Fruit fly (Drosophila melanogaster) whole organism, embryonic: ENCODE data around the gene Psa.

Experiments
- Asciz ChIP-seq: fragments of 200-800 bp; sonication (Bioruptor generic); optimal IDR thresholded peaks from 2 replicates; lab custom pipeline; 2017; ENCODE audit warnings: missing biosample characterization, mild to moderate bottlenecking, missing genetic modification characterization, missing genetic modification reagents
- C15 ChIP-seq: fragments of 200-800 bp; sonication (Bioruptor generic); IDR thresholded peaks from 3 replicates; pipeline ENCODE4 v1.3.6; 2022; ENCODE audit warnings: missing biosample characterization, missing genetic modification characterization
- CG10147 ChIP-seq: fragments of 200-800 bp; sonication (Bioruptor generic); optimal IDR thresholded peaks from 2 replicates; lab custom pipeline; 2019; ENCODE audit warnings: missing biosample characterization, mild to moderate bottlenecking, missing genetic modification characterization, moderate library complexity
- CG10462 ChIP-seq: fragments of 200-800 bp; sonication (Bioruptor generic); optimal IDR thresholded peaks from 2 replicates; lab custom pipeline; 2016; ENCODE audit warnings: missing biosample characterization, missing genetic modification characterization
- CG12391 ChIP-seq: fragments of 200-800 bp; sonication (Bioruptor generic); optimal IDR thresholded peaks from 3 replicates; lab custom pipeline; 2018; ENCODE audit warnings: missing biosample characterization, mild to moderate bottlenecking, missing genetic modification characterization, moderate library complexity
- CG13775 ChIP-seq: fragments of 200-800 bp; sonication (Bioruptor generic); optimal IDR thresholded peaks from 3 replicates; lab custom pipeline; 2017; ENCODE audit warnings: missing biosample characterization, mild to moderate bottlenecking, missing genetic modification characterization
- CG14014 ChIP-seq: fragments of 200-800 bp; sonication (Bioruptor generic); IDR thresholded peaks from 2 replicates; pipeline ENCODE4 v1.3.6; 2022; ENCODE audit warnings: missing biosample characterization, missing genetic modification characterization
- CG15011 ChIP-seq: fragments of 200-800 bp; sonication (Bioruptor generic); optimal IDR thresholded peaks from 3 replicates; lab custom pipeline; 2018; ENCODE audit warnings: missing biosample characterization, mild to moderate bottlenecking, missing genetic modification characterization
- CG16813 ChIP-seq: fragments of 200-800 bp; sonication (Bioruptor generic); IDR thresholded peaks from 3 replicates; pipeline ENCODE4 v1.3.6; 2022; ENCODE audit warnings: missing biosample characterization, missing genetic modification characterization; ENCODE audit not compliant: partially characterized antibody
- CG17385 ChIP-seq: fragments of 200-800 bp; sonication (Bioruptor generic); optimal IDR thresholded peaks from 3 replicates; lab custom pipeline; 2018; ENCODE audit warnings: missing biosample characterization, mild to moderate bottlenecking, missing genetic modification characterization
- CG18262 ChIP-seq: fragments of 200-800 bp; optimal IDR thresholded peaks from 3 replicates; lab custom pipeline; 2019; ENCODE audit warnings: missing biosample characterization, mild to moderate bottlenecking, missing genetic modification characterization, moderate library complexity
- CG2199 ChIP-seq: fragments of 200-800 bp; sonication (Bioruptor generic); IDR thresholded peaks from 3 replicates; pipeline ENCODE4 v1.3.6; 2022; ENCODE audit warnings: missing biosample characterization, missing genetic modification characterization
- CG31441 ChIP-seq: fragments of 200-800 bp; sonication (Bioruptor generic); IDR thresholded peaks from 2 replicates; pipeline ENCODE4 v1.3.6; 2022; ENCODE audit warnings: missing biosample characterization, missing genetic modification characterization
- CG33213 ChIP-seq: fragments of 200-800 bp; sonication (Bioruptor generic); optimal IDR thresholded peaks from 3 replicates; lab custom pipeline; 2016; ENCODE audit warnings: missing biosample characterization, missing genetic modification characterization
- CG34224 ChIP-seq: fragments of 200-800 bp; sonication (Bioruptor generic); IDR thresholded peaks from 3 replicates; pipeline ENCODE4 v1.3.6; 2022; ENCODE audit warnings: missing biosample characterization, missing genetic modification characterization; ENCODE audit not compliant: partially characterized antibody
- CG4404 ChIP-seq: fragments of 200-800 bp; sonication (Bioruptor generic); IDR thresholded peaks from 2 replicates; pipeline ENCODE4 v1.3.6; 2022; ENCODE audit warnings: missing biosample characterization, missing genetic modification characterization
- CG5180 ChIP-seq: fragments of 200-800 bp; sonication (Bioruptor generic); optimal IDR thresholded peaks from 3 replicates; lab custom pipeline; 2017; ENCODE audit warnings: missing biosample characterization, missing genetic modification characterization, mild to moderate bottlenecking, moderate library complexity, missing genetic modification reagents
- CG6254 ChIP-seq: fragments of 200-800 bp; sonication (Bioruptor generic); optimal IDR thresholded peaks from 3 replicates; lab custom pipeline; 2017; ENCODE audit warnings: mild to moderate bottlenecking, missing biosample characterization, missing genetic modification reagents, missing genetic modification characterization
- CG7987 ChIP-seq: fragments of 200-800 bp; sonication (Bioruptor generic); optimal IDR thresholded peaks from 2 replicates; lab custom pipeline; 2018; ENCODE audit warnings: missing biosample characterization, mild to moderate bottlenecking, missing genetic modification characterization, moderate library complexity
- CG8281 ChIP-seq: fragments of 200-800 bp; sonication (Bioruptor generic); optimal IDR thresholded peaks from 2 replicates; lab custom pipeline; 2018; ENCODE audit warnings: missing biosample characterization, mild to moderate bottlenecking, missing genetic modification characterization, moderate library complexity
- CG8290 ChIP-seq, 3 experiments: fragments of 200-800 bp; sonication (Bioruptor generic); optimal IDR thresholded peaks; 2 replicates each; lab custom pipeline; 2016 to 2019; ENCODE audit warnings: missing biosample characterization in 3 of 3, missing genetic modification characterization in 3 of 3, mild to moderate bottlenecking in 2 of 3, moderate library complexity in 1 of 3
- CG8388 ChIP-seq: fragments of 200-800 bp; sonication (Bioruptor generic); optimal IDR thresholded peaks from 2 replicates; lab custom pipeline; 2019; ENCODE audit warnings: missing biosample characterization, mild to moderate bottlenecking, missing genetic modification characterization, moderate library complexity
- CG9609 ChIP-seq: fragments of 200-800 bp; sonication (Bioruptor generic); optimal IDR thresholded peaks from 3 replicates; lab custom pipeline; 2016; ENCODE audit warnings: missing biosample characterization, missing genetic modification characterization
- CHES-1-like ChIP-seq: fragments of 200-800 bp; sonication (Bioruptor generic); optimal IDR thresholded peaks from 2 replicates; lab custom pipeline; 2016; ENCODE audit warnings: missing biosample characterization, missing genetic modification characterization
- D ChIP-seq, 2 experiments: fragments of 200-800 bp in 1 of 2; fragments of >200 bp in 1 of 2; sonication (Bioruptor generic) in 1 of 2; optimal IDR thresholded peaks; 2 replicates in 1 of 2; 3 replicates in 1 of 2; lab custom pipeline; 2017; ENCODE audit warnings: mild to moderate bottlenecking in 1 of 2, missing biosample characterization in 1 of 2, missing genetic modification characterization in 1 of 2, missing genetic modification reagents in 1 of 2
- Ets65A ChIP-seq: fragments of 200-800 bp; sonication (Bioruptor generic); peaks from one replicate; lab custom pipeline; 2016; ENCODE audit warnings: missing biosample characterization, missing genetic modification characterization
- Gsc ChIP-seq: fragments of 200-800 bp; sonication (Bioruptor generic); IDR thresholded peaks from 2 replicates; pipeline ENCODE4 v1.3.6; 2022; ENCODE audit warnings: missing biosample characterization, missing genetic modification characterization
- HLH4C ChIP-seq: fragments of 200-800 bp; sonication (Bioruptor generic); IDR thresholded peaks from 3 replicates; pipeline ENCODE4 v1.3.6; 2022; ENCODE audit warnings: missing biosample characterization, missing genetic modification characterization; ENCODE audit not compliant: partially characterized antibody
- Hey ChIP-seq: fragments of 200-800 bp; sonication (Bioruptor generic); optimal IDR thresholded peaks from 3 replicates; lab custom pipeline; 2018; ENCODE audit warnings: missing biosample characterization, mild to moderate bottlenecking, missing genetic modification characterization
- Hmr ChIP-seq: fragments of 200-800 bp; sonication (Bioruptor generic); optimal IDR thresholded peaks from 3 replicates; lab custom pipeline; 2017; ENCODE audit warnings: mild to moderate bottlenecking, missing biosample characterization, missing genetic modification reagents, missing genetic modification characterization
- Med ChIP-seq: fragments of 200-800 bp; sonication (Bioruptor generic); peaks from one replicate; lab custom pipeline; 2016; ENCODE audit warnings: missing biosample characterization, missing genetic modification characterization, mild to moderate bottlenecking, inconsistent platforms, moderate library complexity
- Myb ChIP-seq: fragments of 200-800 bp; sonication (Bioruptor generic); optimal IDR thresholded peaks from 2 replicates; lab custom pipeline; 2016; ENCODE audit warnings: missing biosample characterization, missing genetic modification characterization
- NK7.1 ChIP-seq: fragments of 200-800 bp; sonication (Bioruptor generic); optimal IDR thresholded peaks from 3 replicates; lab custom pipeline; 2016; ENCODE audit warnings: missing biosample characterization, missing genetic modification characterization
- Sin3A ChIP-seq: fragments of >200 bp; optimal IDR thresholded peaks from 2 replicates; lab custom pipeline; 2018
- Sox102F ChIP-seq: fragments of 200-800 bp; sonication (Bioruptor generic); optimal IDR thresholded peaks from 2 replicates; lab custom pipeline; 2018; ENCODE audit warnings: missing biosample characterization, mild to moderate bottlenecking, missing genetic modification characterization, moderate library complexity
- Stat92E ChIP-seq, 3 experiments: fragments of >200 bp in 2 of 3; fragments of 200-800 bp in 1 of 3; sonication (Bioruptor generic) in 1 of 3; optimal IDR thresholded peaks; 2 replicates each; lab custom pipeline; 2017 to 2019; ENCODE audit warnings: missing biosample characterization in 3 of 3, missing genetic modification characterization in 3 of 3, mild to moderate bottlenecking in 1 of 3, moderate library complexity in 1 of 3
- amos ChIP-seq: fragments of 200-800 bp; sonication (Bioruptor generic); IDR thresholded peaks from 2 replicates; pipeline ENCODE4 v1.3.6; 2022; ENCODE audit warnings: missing biosample characterization, missing genetic modification characterization; ENCODE audit not compliant: partially characterized antibody
- bsh ChIP-seq, 2 experiments: fragments of 200-800 bp; sonication (Bioruptor generic); optimal IDR thresholded peaks; 2 replicates each; lab custom pipeline; 2017 to 2018; ENCODE audit warnings: mild to moderate bottlenecking in 2 of 2, missing biosample characterization in 2 of 2, missing genetic modification characterization in 2 of 2, moderate library complexity in 1 of 2
- fu2 ChIP-seq: fragments of 200-800 bp; sonication (Bioruptor generic); optimal IDR thresholded peaks from 2 replicates; lab custom pipeline; 2016; ENCODE audit warnings: missing biosample characterization, missing genetic modification characterization
- gsb ChIP-seq: fragments of 200-800 bp; sonication (Bioruptor generic); IDR thresholded peaks from 2 replicates; pipeline ENCODE4 v1.3.6; 2022; ENCODE audit warnings: missing biosample characterization, missing genetic modification characterization
- kni ChIP-seq: fragments of 200-800 bp; sonication (Bioruptor generic); optimal IDR thresholded peaks from 3 replicates; lab custom pipeline; 2017; ENCODE audit warnings: mild to moderate bottlenecking, missing biosample characterization, missing genetic modification reagents, missing genetic modification characterization
- lbe ChIP-seq: fragments of 200-800 bp; sonication (Bioruptor generic); optimal IDR thresholded peaks from 2 replicates; lab custom pipeline; 2016; ENCODE audit warnings: missing biosample characterization, mild to moderate bottlenecking, missing genetic modification characterization
- pho ChIP-seq: fragments of 200-800 bp; sonication (Bioruptor generic); optimal IDR thresholded peaks from 2 replicates; lab custom pipeline; 2016; ENCODE audit warnings: missing biosample characterization, missing genetic modification characterization
- pros ChIP-seq: fragments of 200-800 bp; sonication (Bioruptor generic); optimal IDR thresholded peaks from 3 replicates; lab custom pipeline; 2019; ENCODE audit warnings: missing biosample characterization, mild to moderate bottlenecking, missing genetic modification characterization, moderate library complexity
- ranshi ChIP-seq: fragments of 200-800 bp; sonication (Bioruptor generic); IDR thresholded peaks from 2 replicates; pipeline ENCODE4 v1.3.6; 2022; ENCODE audit warnings: missing biosample characterization, missing genetic modification characterization
- sna ChIP-seq: fragments of 200-800 bp; sonication (Bioruptor generic); IDR thresholded peaks from 2 replicates; pipeline ENCODE4 v1.3.6; 2022; ENCODE audit warnings: missing biosample characterization, missing genetic modification characterization; ENCODE audit not compliant: partially characterized antibody
- unpg ChIP-seq: fragments of 200-800 bp; sonication (Bioruptor generic); optimal IDR thresholded peaks from 3 replicates; lab custom pipeline; 2018; ENCODE audit warnings: missing biosample characterization, mild to moderate bottlenecking, missing genetic modification characterization, moderate library complexity

The Psa gene

DNA sequence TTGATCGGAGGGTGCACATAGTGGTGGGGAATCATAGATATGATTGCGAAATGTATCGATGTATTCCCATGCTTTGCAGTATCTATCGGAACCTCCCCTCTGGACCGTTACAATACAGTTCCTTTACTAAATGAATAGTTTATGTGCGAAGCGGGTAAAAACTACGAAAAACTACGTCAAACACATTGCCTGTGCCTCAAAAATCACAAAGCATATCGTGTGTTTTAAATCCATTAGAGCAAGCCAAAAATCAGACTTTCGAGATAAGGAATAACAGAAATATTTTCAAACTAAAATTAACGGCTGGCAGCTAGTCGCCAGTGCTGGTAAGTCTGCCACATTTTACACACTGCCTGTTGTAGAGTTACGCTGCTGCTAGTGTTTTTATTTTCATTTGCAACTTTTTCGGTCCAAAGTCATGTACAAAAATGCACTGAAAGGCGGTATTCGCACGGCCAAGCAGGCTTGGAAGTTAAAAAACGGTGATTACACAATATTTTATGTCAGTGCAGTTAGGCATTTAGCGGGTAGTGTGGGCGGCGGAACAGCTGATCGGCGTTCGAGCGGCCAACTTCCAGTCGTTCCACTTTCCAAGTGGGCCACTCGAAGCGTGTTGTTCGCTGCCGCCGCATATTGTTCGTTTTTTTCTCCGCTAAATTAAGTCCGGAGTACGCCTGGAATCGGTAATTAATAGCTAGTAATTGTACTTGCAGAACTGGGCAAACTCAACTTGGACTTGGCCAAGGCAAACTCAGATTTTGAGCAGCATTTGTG is 14.8 kb downstream of the Psa start (continued):
- TF ChIP-seq CG14014 (GFP tag; lab: Robert Waterston, UW) (peak; percentile 57; the same call in 1 of the 2 replicates), CHES-1-like (GFP tag; lab: Kevin White, UChicago) (peak; percentile 52), fu2 (GFP tag; lab: Kevin White, UChicago) (peak; percentile 70), D (optimal IDR thresholded peaks at IDR 0.05; lab: Kevin White, UChicago) (no peak), D (GFP tag; optimal IDR thresholded peaks at IDR 0.05; lab: Kevin White, UChicago) (no peak), CG10462 (peak; percentile 51), amos (GFP tag; lab: Robert Waterston, UW) (peak; percentile 83), pho (GFP tag; lab: Kevin White, UChicago) (peak; percentile 52), Myb (GFP tag; lab: Kevin White, UChicago) (peak; percentile 100), Gsc (GFP tag; lab: Robert Waterston, UW) (no peak), Stat92E (GFP tag; optimal IDR thresholded peaks at IDR 0.05; lab: Kevin White, UChicago) (no peak), Sox102F (GFP tag; lab: Kevin White, UChicago) (peak; percentile 43), CG10147 (GFP tag; lab: Kevin White, UChicago) (no peak), CG6254 (GFP tag; lab: Kevin White, UChicago) (no peak), CG9609 (GFP tag; lab: Kevin White, UChicago) (peak; percentile 62), Ets65A (GFP tag; lab: Kevin White, UChicago) (peak; percentile 97), CG15011 (GFP tag; lab: Kevin White, UChicago) (no peak), CG33213 (GFP tag; lab: Kevin White, UChicago) (peak; percentile 60), CG17385 (peak; percentile 48), kni (GFP tag; lab: Kevin White, UChicago) (no peak), Hey (tag; lab: Kevin White, UChicago) (no peak), CG8388 (peak; percentile 85), CG16813 (GFP tag; lab: Robert Waterston, UW) (peak; percentile 84), CG7987 (GFP tag; lab: Kevin White, UChicago) (no peak), C15 (GFP tag; lab: Robert Waterston, UW) (no peak), CG4404 (GFP tag; lab: Robert Waterston, UW) (no peak), CG5180 (GFP tag; lab: Kevin White, UChicago) (no peak), lbe (GFP tag; lab: Kevin White, UChicago) (peak; percentile 54), unpg (GFP tag; lab: Kevin White, UChicago) (no peak), CG8290 (GFP tag; optimal IDR thresholded peaks at IDR 0.05; lab: Kevin White, UChicago) (no peak), CG8290 (tag; optimal IDR thresholded peaks at IDR 0.05; lab: Kevin White, UChicago) (no peak), CG18262 (tag; lab: Kevin White, UChicago) (peak; percentile 21), Hmr (peak; percentile 51), bsh (GFP tag; optimal IDR thresholded peaks at IDR 0.05; lab: Kevin White, UChicago) (peak; percentile 41 to 43), CG8281 (tag; lab: Kevin White, UChicago) (no peak), CG12391 (tag; lab: Kevin White, UChicago) (peak; percentile 35), sna (GFP tag; lab: Robert Waterston, UW) (peak; percentile 65; the same call in 1 of the 2 replicates), ranshi (peak; percentile 62), Sin3A (lab: Kevin White, UChicago) (peak; percentile 96), CG2199 (GFP tag; lab: Robert Waterston, UW) (0 out of 3 replicates have a peak, but pooled peaks have one; percentile 11), HLH4C (GFP tag; lab: Robert Waterston, UW) (peak; percentile 74), CG34224 (GFP tag; lab: Robert Waterston, UW) (peak; percentile 48), gsb (GFP tag; lab: Robert Waterston, UW) (no peak), CG31441 (no peak), NK7.1 (GFP tag; lab: Kevin White, UChicago) (no peak), Med (peak; percentile 96), CG13775 (GFP tag; lab: Kevin White, UChicago) (peak; percentile 54), Asciz (GFP tag; lab: Kevin White, UChicago) (no peak), pros (GFP tag; lab: Kevin White, UChicago) (no peak)
